Worm (Caenorhabditis elegans): ENCODE data around the gene C17C3.24.

Gene C17C3.24

DNA sequence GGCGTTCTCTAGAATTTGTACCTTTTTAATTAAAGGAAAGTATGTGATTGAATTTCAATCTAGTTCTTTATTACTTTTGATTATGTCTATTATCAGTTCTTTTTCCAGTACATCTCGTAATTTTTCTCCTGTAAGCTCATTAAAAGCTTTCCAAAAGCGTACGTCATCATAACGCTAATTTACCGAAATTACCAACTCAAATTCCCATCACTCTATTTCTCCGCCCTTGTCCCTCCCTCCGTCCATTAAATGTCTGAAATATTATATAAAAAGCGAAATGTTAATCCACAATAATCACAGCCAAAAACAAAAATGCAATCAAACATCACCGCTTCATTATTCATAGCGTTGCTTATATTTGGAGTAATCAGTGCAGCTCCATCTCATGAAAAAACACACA, 12.7 kb upstream of the C17C3.24 start, which contains the start of gene ins-12:
TSS of gene ins-12 (plus strand) at position 301 of the 400 bp plus-strand sequence.
- TF ChIP-seq nhr-12 (tag; optimal IDR thresholded peaks at IDR 0.05), result no peak
- no peak for TF ChIP-seq nhr-10 (tag; optimal IDR thresholded peaks at IDR 0.05)

DNA sequence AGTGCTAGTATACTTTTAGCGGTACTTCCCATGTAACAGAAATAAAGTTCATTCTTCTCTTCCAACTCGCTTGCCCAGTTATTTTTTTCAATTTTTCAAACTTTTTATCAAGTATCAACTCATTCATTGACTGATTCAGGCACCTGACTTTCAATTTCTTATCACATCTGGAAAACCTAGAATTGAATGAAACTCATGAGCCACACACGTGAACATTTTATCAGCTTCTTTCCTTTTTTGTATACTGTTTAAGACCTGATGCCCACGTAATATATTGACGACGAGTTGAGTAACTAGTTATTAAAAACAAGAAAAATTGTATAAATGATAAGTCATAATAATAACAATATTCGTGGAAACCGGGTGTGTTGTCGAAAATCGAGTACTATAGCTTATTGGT, 11.9 kb upstream of the C17C3.24 start:
- TF ChIP-seq unc-39 (tag; optimal IDR thresholded peaks at IDR 0.05) (no peak), blmp-1 (tag; optimal IDR thresholded peaks at IDR 0.05; ENCODE audit: insufficient read depth) (no peak), crh-2 (tag; optimal IDR thresholded peaks at IDR 0.05) (peak; percentile 19), sma-9 (GFP tag; optimal IDR thresholded peaks at IDR 0.05) (peak; percentile 59), sma-9 (tag; optimal IDR thresholded peaks at IDR 0.05) (no peak), fos-1 (tag; optimal IDR thresholded peaks at IDR 0.05) (peak; percentile 64), alr-1 (tag; optimal IDR thresholded peaks at IDR 0.05) (no peak)

DNA sequence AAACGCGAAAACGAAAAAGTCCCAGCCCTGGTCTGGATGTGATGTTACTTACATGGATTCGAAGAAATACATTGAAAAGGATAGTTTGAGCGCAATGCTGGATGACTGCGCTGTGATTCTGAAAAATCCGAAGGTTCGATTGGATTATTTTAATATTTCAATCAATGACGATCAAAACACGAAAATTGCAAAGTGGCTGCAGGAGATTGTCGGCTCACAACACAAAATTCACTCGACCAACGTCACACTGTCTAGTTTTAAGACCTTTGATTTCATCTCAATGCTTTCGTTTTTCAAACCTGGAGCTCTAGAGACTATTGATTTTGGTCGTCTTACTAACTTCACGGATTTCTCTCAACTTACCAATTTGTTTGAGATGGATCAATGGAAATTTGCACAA, 9.9 kb upstream of the C17C3.24 start, which contains the start of gene C17C3.5:
TSS of gene C17C3.5 (plus strand) at position 301 of the 400 bp plus-strand sequence.
- no peak for TF ChIP-seq C34F6.9 (tag; optimal IDR thresholded peaks at IDR 0.05)
- TF ChIP-seq ceh-16 (tag; optimal IDR thresholded peaks at IDR 0.05), result no peak
- no peak for TF ChIP-seq ztf-11 (tag; optimal IDR thresholded peaks at IDR 0.05)
- TF ChIP-seq nhr-12 (tag; optimal IDR thresholded peaks at IDR 0.05), result no peak
- TF ChIP-seq ztf-1 (GFP tag; conservative IDR thresholded peaks at IDR 0.05), result no peak
- no peak for TF ChIP-seq elt-3 (tag; optimal IDR thresholded peaks at IDR 0.05)
- TF ChIP-seq R02D3.7 (tag; optimal IDR thresholded peaks at IDR 0.05), result no peak
- TF ChIP-seq sma-9 (GFP tag; optimal IDR thresholded peaks at IDR 0.05), result no peak
- no peak for TF ChIP-seq sma-9 (tag; optimal IDR thresholded peaks at IDR 0.05)
- TF ChIP-seq nhr-23 (tag; optimal IDR thresholded peaks at IDR 0.05), result no peak
- no peak for TF ChIP-seq nhr-129 (tag; optimal IDR thresholded peaks at IDR 0.05)
- TF ChIP-seq zag-1 (tag; optimal IDR thresholded peaks at IDR 0.05), result no peak
- TF ChIP-seq nhr-237 (tag; optimal IDR thresholded peaks at IDR 0.05), result no peak
- TF ChIP-seq nhr-6 (tag; optimal IDR thresholded peaks at IDR 0.05), result no peak
- no peak for TF ChIP-seq dmd-4 (tag; optimal IDR thresholded peaks at IDR 0.05)
- TF ChIP-seq elt-1 (tag; optimal IDR thresholded peaks at IDR 0.05), result no peak
- TF ChIP-seq gmeb-1 (tag; optimal IDR thresholded peaks at IDR 0.05), result no peak
- TF ChIP-seq lsy-2 (tag; optimal IDR thresholded peaks at IDR 0.05), result no peak

- no peak for TF ChIP-seq fos-1 (tag; optimal IDR thresholded peaks at IDR 0.05)
- TF ChIP-seq lin-11 (tag; optimal IDR thresholded peaks at IDR 0.05), result no peak
- no peak for TF ChIP-seq elt-1 (tag; optimal IDR thresholded peaks at IDR 0.05)
- TF ChIP-seq gmeb-1 (tag; optimal IDR thresholded peaks at IDR 0.05), result no peak
- TF ChIP-seq sem-4 (tag; optimal IDR thresholded peaks at IDR 0.05), result no peak
- no peak for TF ChIP-seq nhr-23 (tag; optimal IDR thresholded peaks at IDR 0.05)
- TF ChIP-seq ztf-1 (GFP tag; conservative IDR thresholded peaks at IDR 0.05), result no peak
- TF ChIP-seq dmd-4 (tag; optimal IDR thresholded peaks at IDR 0.05), result no peak
- no peak for TF ChIP-seq mab-5 (tag; optimal IDR thresholded peaks at IDR 0.05)
- TF ChIP-seq egl-27 (tag; optimal IDR thresholded peaks at IDR 0.05), result no peak
- no peak for TF ChIP-seq zag-1 (tag; optimal IDR thresholded peaks at IDR 0.05)
- TF ChIP-seq ztf-4 (tag; optimal IDR thresholded peaks at IDR 0.05), result no peak
- no peak for TF ChIP-seq lin-13 (GFP tag; optimal IDR thresholded peaks at IDR 0.05)
- TF ChIP-seq peb-1 (tag; optimal IDR thresholded peaks at IDR 0.05), result no peak
- TF ChIP-seq unc-55 (GFP tag; optimal IDR thresholded peaks at IDR 0.05), result no peak
- TF ChIP-seq Y55F3AM.14 (GFP tag; optimal IDR thresholded peaks at IDR 0.05), result no peak
These were observed 8.2 kb upstream of the C17C3.24 start, which contains the start of gene C17C3.6 for ce11 chrII:5549746-5550145. TSS of gene C17C3.6 (plus strand) at chrII:5550046.

- TF ChIP-seq mbf-1 (tag; optimal IDR thresholded peaks at IDR 0.05), result no peak
These were observed 5.9 kb upstream of the C17C3.24 start, which contains the start of gene acdh-2 for ce11 chrII:5547442-5547894. TSS of gene acdh-2 (minus strand) at chrII:5547492.

- TF ChIP-seq alr-1 (tag; optimal IDR thresholded peaks at IDR 0.05), result no peak
These were observed 3.2 kb upstream of the C17C3.24 start, which contains the start of gene ins-13 for ce11 chrII:5544764-5545163. TSS of gene ins-13 (minus strand) at chrII:5544864.

Data from whole organism, L2 larva.